Worm (Caenorhabditis elegans) whole organism, midembryonic: ENCODE measurements around the gene T05A7.11.

Experiments
- T22C8.4 ChIP-seq: fragments of 200-800 bp; sonication (Bioruptor generic); IDR thresholded peaks from 2 replicates; pipeline ENCODE4 v1.3.6; 2022; ENCODE audit warnings: missing genetic modification characterization, missing compliant biosample characterization
- cog-1 ChIP-seq: sonication (generic microtip); optimal IDR thresholded peaks from 2 replicates; lab custom pipeline; 2016; ENCODE audit warnings: missing genetic modification characterization, missing compliant biosample characterization
- flt-1 ChIP-seq: fragments of 200-800 bp; sonication (Bioruptor generic); IDR thresholded peaks from 2 replicates; pipeline ENCODE4 v1.3.6; 2022; ENCODE audit warnings: missing genetic modification characterization, missing compliant biosample characterization
- klf-2 ChIP-seq: fragments of 200-800 bp; sonication (Bioruptor generic); conservative IDR thresholded peaks from 2 replicates; pipeline ENCODE4 v1.3.6; 2022; ENCODE audit warnings: missing genetic modification reagents, missing genetic modification characterization, missing compliant biosample characterization
- med-1 ChIP-seq: sonication (generic microtip); optimal IDR thresholded peaks from 2 replicates; lab custom pipeline; 2017; ENCODE audit warnings: missing genetic modification characterization, mild to moderate bottlenecking, missing compliant biosample characterization, antibody characterized with exemption, missing genetic modification reagents; ENCODE audit not compliant: insufficient read depth
- ref-1 ChIP-seq: fragments of 200-800 bp; sonication (Bioruptor generic); conservative IDR thresholded peaks from 2 replicates; pipeline ENCODE4 v1.3.6; 2022; ENCODE audit warnings: missing genetic modification reagents, missing genetic modification characterization, missing compliant biosample characterization
- tab-1 ChIP-seq: fragments of 200-800 bp; sonication (Bioruptor generic); IDR thresholded peaks from 2 replicates; pipeline ENCODE4 v1.3.6; 2022; ENCODE audit warnings: missing genetic modification characterization, missing compliant biosample characterization
- ztf-23 ChIP-seq: fragments of 200-800 bp; sonication (Bioruptor generic); IDR thresholded peaks from 2 replicates; pipeline ENCODE4 v1.3.6; 2022; ENCODE audit warnings: missing genetic modification reagents, missing genetic modification characterization, missing compliant biosample characterization
- ztf-29 ChIP-seq: fragments of 200-800 bp; sonication (Bioruptor generic); IDR thresholded peaks from 2 replicates; pipeline ENCODE4 v1.3.6; 2022; ENCODE audit warnings: missing genetic modification reagents, missing genetic modification characterization, missing compliant biosample characterization

The T05A7.11 gene

DNA sequence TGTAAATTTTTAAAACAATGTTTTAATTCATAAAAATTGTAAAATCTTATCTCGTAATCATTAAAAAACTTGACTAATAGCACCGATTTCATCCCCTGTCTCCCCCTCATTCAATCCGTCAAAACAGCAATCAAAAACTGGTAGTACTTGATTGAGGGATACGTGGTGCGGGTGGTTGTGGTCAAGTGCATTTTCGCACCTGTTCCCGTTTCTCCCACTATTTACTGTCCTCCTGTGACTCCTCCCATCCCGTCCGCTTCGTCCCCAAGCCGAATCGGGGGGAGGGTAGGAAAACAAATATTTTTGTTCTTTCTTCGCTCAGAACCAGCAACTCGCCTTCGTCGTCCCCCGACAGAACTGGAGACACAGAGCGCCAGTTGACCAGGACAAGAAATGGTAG, 16.5 kb downstream of the T05A7.11 start, which contains the start of gene lgc-27:
Gene lgc-27, plus strand, starts transcription at position 301 of the 400 bp plus-strand sequence.
- TF ChIP-seq T22C8.4 (no peak), flt-1 (no peak), klf-2 (GFP tag; lab: Robert Waterston, UW) (no peak), ztf-29 (GFP tag; lab: Robert Waterston, UW) (no peak), ztf-23 (GFP tag; lab: Robert Waterston, UW) (no peak), cog-1 (tag; lab: Kevin White, UChicago) (no peak), tab-1 (GFP tag; lab: Robert Waterston, UW) (no peak), ref-1 (no peak), med-1 (GFP tag; lab: Kevin White, UChicago) (no peak)

- TF ChIP-seq ztf-29 (GFP tag; lab: Robert Waterston, UW) (no peak), flt-1 (no peak), cog-1 (tag; lab: Kevin White, UChicago) (no peak), klf-2 (GFP tag; lab: Robert Waterston, UW) (no peak), tab-1 (GFP tag; lab: Robert Waterston, UW) (no peak), T22C8.4 (no peak), ref-1 (no peak), ztf-23 (GFP tag; lab: Robert Waterston, UW) (no peak), med-1 (GFP tag; lab: Kevin White, UChicago) (no peak)
These were observed 24.5 kb downstream of the T05A7.11 start for ce11 chrII:4640748-4641147.

DNA sequence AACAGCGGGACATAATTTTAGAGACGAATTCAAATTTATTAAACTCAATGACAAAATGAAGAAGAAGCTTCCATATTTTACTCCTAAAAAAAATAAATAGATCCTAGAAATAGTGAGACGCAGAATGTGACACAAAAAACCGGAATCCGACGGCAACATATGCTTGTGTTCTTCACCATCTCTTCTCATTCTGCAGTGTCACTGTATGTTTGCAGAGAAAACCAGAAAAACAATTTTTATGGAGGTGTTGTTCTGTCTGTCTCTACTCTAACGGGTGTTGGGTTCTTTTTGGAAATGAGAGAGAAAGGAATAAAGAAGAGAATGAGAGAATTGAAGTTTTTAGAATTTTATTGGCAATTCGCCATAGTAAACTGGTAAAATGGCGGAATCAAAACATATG, 26.4 kb downstream of the T05A7.11 start:
- no peak for TF ChIP-seq ref-1
- TF ChIP-seq tab-1 (GFP tag; lab: Robert Waterston, UW): no peak
- no peak for TF ChIP-seq med-1 (GFP tag; lab: Kevin White, UChicago)
- TF ChIP-seq ztf-23 (GFP tag; lab: Robert Waterston, UW): no peak
- TF ChIP-seq klf-2 (GFP tag; lab: Robert Waterston, UW): no peak
- no peak for TF ChIP-seq flt-1
- TF ChIP-seq cog-1 (tag; lab: Kevin White, UChicago): no peak
- TF ChIP-seq ztf-29 (GFP tag; lab: Robert Waterston, UW): no peak
- no peak for TF ChIP-seq T22C8.4

- no peak for TF ChIP-seq flt-1
These were observed 27.0 kb downstream of the T05A7.11 start, which contains the start of gene che-10 for ce11 chrII:4638241-4638640. TSS of gene che-10 (minus strand) at chrII:4638341.

DNA sequence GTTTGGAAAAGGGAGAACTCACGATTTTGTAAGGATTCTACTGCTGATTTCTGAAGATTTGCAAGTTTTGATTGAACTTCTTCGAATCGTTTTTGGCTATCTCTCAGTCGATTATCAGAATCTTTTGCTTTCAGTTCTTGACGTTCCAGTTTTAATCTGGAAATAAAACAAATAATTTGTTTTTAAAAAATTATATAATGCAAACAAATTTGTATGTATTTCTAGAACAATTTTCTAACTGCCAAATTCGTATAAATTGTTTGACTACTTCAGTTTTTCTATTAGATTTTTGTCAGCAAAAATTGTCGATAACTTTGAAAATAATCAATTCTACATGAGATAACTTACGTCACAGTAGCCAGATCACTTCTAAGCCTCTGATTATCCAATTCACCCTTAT, 33.8 kb downstream of the T05A7.11 start:
- TF ChIP-seq ref-1: no peak
- no peak for TF ChIP-seq tab-1 (GFP tag; lab: Robert Waterston, UW)
- no peak for TF ChIP-seq T22C8.4
- TF ChIP-seq cog-1 (tag; lab: Kevin White, UChicago): no peak
- TF ChIP-seq ztf-23 (GFP tag; lab: Robert Waterston, UW): no peak
- TF ChIP-seq klf-2 (GFP tag; lab: Robert Waterston, UW): no peak
- no peak for TF ChIP-seq med-1 (GFP tag; lab: Kevin White, UChicago)
- no peak for TF ChIP-seq flt-1
- no peak for TF ChIP-seq ztf-29 (GFP tag; lab: Robert Waterston, UW)

- TF ChIP-seq ztf-29 (GFP tag; lab: Robert Waterston, UW) (no peak), ztf-23 (GFP tag; lab: Robert Waterston, UW) (no peak), klf-2 (GFP tag; lab: Robert Waterston, UW) (no peak), med-1 (GFP tag; lab: Kevin White, UChicago) (no peak), cog-1 (tag; lab: Kevin White, UChicago) (no peak), tab-1 (GFP tag; lab: Robert Waterston, UW) (no peak), flt-1 (no peak), T22C8.4 (no peak), ref-1 (no peak)
These were observed 38.7 kb downstream of the T05A7.11 start, which contains the start of gene F35D11.1 for ce11 chrII:4626606-4627005. TSS of gene F35D11.1 (plus strand) at chrII:4626906.

DNA sequence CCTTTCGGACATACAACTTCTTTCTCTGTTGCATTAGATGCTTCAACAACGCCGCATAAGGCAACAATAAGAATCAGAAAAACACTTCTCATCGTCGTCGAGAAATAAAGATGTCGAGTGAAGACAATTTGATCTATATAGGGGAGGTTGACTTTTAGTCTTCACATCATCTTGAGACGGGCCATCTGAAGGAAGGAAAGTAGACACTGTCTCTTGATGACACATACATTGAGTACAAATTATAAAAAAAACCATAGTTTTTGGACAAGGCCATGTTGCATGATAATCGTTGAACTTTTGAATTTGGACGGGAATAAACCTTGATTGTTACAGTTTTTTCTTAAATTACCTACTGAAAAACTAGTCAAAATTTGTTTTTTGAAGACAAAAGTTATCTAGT, 43.6 kb downstream of the T05A7.11 start, which contains the start of gene clec-139:
Gene clec-139, minus strand, starts transcription at position 101 of the 400 bp plus-strand sequence.
- TF ChIP-seq med-1 (GFP tag; lab: Kevin White, UChicago): no peak
- no peak for TF ChIP-seq flt-1

- no peak for TF ChIP-seq tab-1 (GFP tag; lab: Robert Waterston, UW)
- no peak for TF ChIP-seq klf-2 (GFP tag; lab: Robert Waterston, UW)
- no peak for TF ChIP-seq T22C8.4
- TF ChIP-seq med-1 (GFP tag; lab: Kevin White, UChicago): no peak
- TF ChIP-seq ref-1: no peak
- TF ChIP-seq flt-1: no peak
- no peak for TF ChIP-seq cog-1 (tag; lab: Kevin White, UChicago)
- no peak for TF ChIP-seq ztf-29 (GFP tag; lab: Robert Waterston, UW)
- no peak for TF ChIP-seq ztf-23 (GFP tag; lab: Robert Waterston, UW)
These were observed 45.6 kb downstream of the T05A7.11 start, which contains the start of gene clec-138 for ce11 chrII:4619700-4620099. TSS of gene clec-138 (minus strand) at chrII:4619800.

ce11 chrII:4617990-4618389, 47.3 kb downstream of the T05A7.11 start, which contains the start of gene clec-137:
TSS of gene clec-137 (minus strand) at chrII:4618090.
- TF ChIP-seq ztf-23 (GFP tag; lab: Robert Waterston, UW) (no peak), cog-1 (tag; lab: Kevin White, UChicago) (no peak), T22C8.4 (no peak), klf-2 (GFP tag; lab: Robert Waterston, UW) (no peak), flt-1 (no peak), med-1 (GFP tag; lab: Kevin White, UChicago) (no peak), tab-1 (GFP tag; lab: Robert Waterston, UW) (no peak), ztf-29 (GFP tag; lab: Robert Waterston, UW) (no peak), ref-1 (no peak)

DNA sequence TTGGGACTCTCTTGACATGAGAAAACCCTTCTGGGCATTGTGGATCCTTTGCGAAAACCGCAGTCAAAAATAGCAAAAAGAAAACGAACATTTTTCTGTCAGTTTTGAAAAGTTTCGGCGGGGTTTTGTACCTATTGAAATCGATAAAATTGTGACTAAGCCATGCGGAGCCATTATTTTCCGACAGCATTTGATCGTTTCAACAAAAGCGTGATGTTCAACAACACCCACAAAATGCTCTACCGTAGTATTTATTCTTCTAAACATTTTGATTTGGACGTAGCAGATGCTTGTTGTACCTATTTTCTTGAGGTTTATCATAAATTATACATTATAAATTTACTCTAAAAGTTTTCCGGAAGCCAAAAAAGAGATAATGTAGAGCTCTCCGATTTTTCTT, 48.8 kb downstream of the T05A7.11 start, which contains the start of gene clec-136:
Gene clec-136, minus strand, starts transcription at position 101 of the 400 bp plus-strand sequence.
- no peak for TF ChIP-seq ztf-29 (GFP tag; lab: Robert Waterston, UW)
- no peak for TF ChIP-seq med-1 (GFP tag; lab: Kevin White, UChicago)
- no peak for TF ChIP-seq ref-1
- TF ChIP-seq tab-1 (GFP tag; lab: Robert Waterston, UW): no peak
- no peak for TF ChIP-seq cog-1 (tag; lab: Kevin White, UChicago)
- no peak for TF ChIP-seq T22C8.4
- TF ChIP-seq klf-2 (GFP tag; lab: Robert Waterston, UW): no peak
- TF ChIP-seq ztf-23 (GFP tag; lab: Robert Waterston, UW): no peak
- TF ChIP-seq flt-1: no peak
